Worm (Caenorhabditis elegans): ENCODE data around the gene mat-2.
A peak's percentile ranks its signal among the peaks of the same experiment; 100 is the strongest.

ce11 chrII:11157660-11158059 lies 45.1 kb downstream of the mat-2 start:
- TF ChIP-seq ham-2 (GFP tag; optimal IDR thresholded peaks at IDR 0.05) (peak; percentile 61), unc-62 (GFP tag; optimal IDR thresholded peaks at IDR 0.05) (no peak), mls-2 (tag; optimal IDR thresholded peaks at IDR 0.05) (peak; percentile 52), nhr-76 (tag; optimal IDR thresholded peaks at IDR 0.05) (no peak), unc-39 (tag; optimal IDR thresholded peaks at IDR 0.05) (no peak), snpc-4 (tag; optimal IDR thresholded peaks at IDR 0.05) (no peak), pha-4 (tag; optimal IDR thresholded peaks at IDR 0.05) (no peak), lin-32 (GFP tag; optimal IDR thresholded peaks at IDR 0.05) (no peak), nhr-12 (tag; optimal IDR thresholded peaks at IDR 0.05) (no peak), lin-13 (tag; optimal IDR thresholded peaks at IDR 0.05) (no peak)
